Worm (Caenorhabditis elegans): Measurements from ENCODE around the gene lbp-4.

The lbp-4 gene

ce11 chrV:7816486-7816885 lies 3.9 kb upstream of the lbp-4 start:
- no peak for TF ChIP-seq aly-1 (tag; optimal IDR thresholded peaks at IDR 0.05)
- TF ChIP-seq tra-4 (tag; optimal IDR thresholded peaks at IDR 0.05): no peak
- no peak for TF ChIP-seq ceh-13 (GFP tag; optimal IDR thresholded peaks at IDR 0.05)
- no peak for TF ChIP-seq hmbx-1 (tag; optimal IDR thresholded peaks at IDR 0.05)
- TF ChIP-seq ama-1 (optimal IDR thresholded peaks at IDR 0.05): no peak
- TF ChIP-seq flt-1 (GFP tag; IDR thresholded peaks at IDR 0.05): no peak
- TF ChIP-seq F13C5.2 (tag; optimal IDR thresholded peaks at IDR 0.05): no peak
- no peak for TF ChIP-seq ceh-36 (tag; optimal IDR thresholded peaks at IDR 0.05)
- TF ChIP-seq tbx-11 (GFP tag; IDR thresholded peaks at IDR 0.05): no peak
- no peak for TF ChIP-seq pes-1 (GFP tag; IDR thresholded peaks at IDR 0.05)
- no peak for TF ChIP-seq ets-7 (tag; optimal IDR thresholded peaks at IDR 0.05)
- TF ChIP-seq sea-1 (GFP tag; conservative IDR thresholded peaks at IDR 0.05): no peak
- TF ChIP-seq tbx-37 (GFP tag; conservative IDR thresholded peaks at IDR 0.05): no peak
- no peak for TF ChIP-seq B0310.2 (tag; optimal IDR thresholded peaks at IDR 0.05)
- TF ChIP-seq hnd-1 (tag; optimal IDR thresholded peaks at IDR 0.05): no peak
- no peak for TF ChIP-seq hmg-4 (GFP tag; optimal IDR thresholded peaks at IDR 0.05)

ce11 chrV:7819585-7819984 lies 793 bp upstream of the lbp-4 start:
- TF ChIP-seq hnd-1 (tag; optimal IDR thresholded peaks at IDR 0.05): no peak
- TF ChIP-seq pes-1 (GFP tag; IDR thresholded peaks at IDR 0.05): no peak
- no peak for TF ChIP-seq ets-7 (tag; optimal IDR thresholded peaks at IDR 0.05)
- no peak for TF ChIP-seq sea-1 (GFP tag; conservative IDR thresholded peaks at IDR 0.05)
- TF ChIP-seq ceh-13 (GFP tag; optimal IDR thresholded peaks at IDR 0.05): no peak

- no peak for TF ChIP-seq scrt-1 (GFP tag; IDR thresholded peaks at IDR 0.05)
- no peak for TF ChIP-seq ceh-13 (GFP tag; optimal IDR thresholded peaks at IDR 0.05)
- TF ChIP-seq ceh-36 (tag; optimal IDR thresholded peaks at IDR 0.05): no peak
- TF ChIP-seq hnd-1 (tag; optimal IDR thresholded peaks at IDR 0.05): no peak
- no peak for TF ChIP-seq hmg-4 (GFP tag; optimal IDR thresholded peaks at IDR 0.05)
- no peak for TF ChIP-seq sea-1 (GFP tag; conservative IDR thresholded peaks at IDR 0.05)
- TF ChIP-seq ama-1 (optimal IDR thresholded peaks at IDR 0.05): no peak
- TF ChIP-seq hmbx-1 (tag; optimal IDR thresholded peaks at IDR 0.05): no peak
- TF ChIP-seq B0310.2 (tag; optimal IDR thresholded peaks at IDR 0.05): no peak
- no peak for TF ChIP-seq flt-1 (GFP tag; IDR thresholded peaks at IDR 0.05)
- TF ChIP-seq aly-1 (tag; optimal IDR thresholded peaks at IDR 0.05): no peak
- TF ChIP-seq tbx-37 (GFP tag; conservative IDR thresholded peaks at IDR 0.05): no peak
These were observed 2.3 kb downstream of the lbp-4 start for ce11 chrV:7822655-7823054.

- TF ChIP-seq ceh-36 (tag; optimal IDR thresholded peaks at IDR 0.05): no peak
- no peak for TF ChIP-seq tbx-11 (GFP tag; IDR thresholded peaks at IDR 0.05)
- no peak for TF ChIP-seq flt-1 (GFP tag; IDR thresholded peaks at IDR 0.05)
- no peak for TF ChIP-seq scrt-1 (GFP tag; IDR thresholded peaks at IDR 0.05)
- no peak for TF ChIP-seq pes-1 (GFP tag; IDR thresholded peaks at IDR 0.05)
- no peak for TF ChIP-seq ets-7 (tag; optimal IDR thresholded peaks at IDR 0.05)
- TF ChIP-seq aly-1 (tag; optimal IDR thresholded peaks at IDR 0.05): no peak
- no peak for TF ChIP-seq sea-1 (GFP tag; conservative IDR thresholded peaks at IDR 0.05)
- TF ChIP-seq ceh-13 (GFP tag; optimal IDR thresholded peaks at IDR 0.05): no peak
- TF ChIP-seq F13C5.2 (tag; optimal IDR thresholded peaks at IDR 0.05): no peak
- no peak for TF ChIP-seq B0310.2 (tag; optimal IDR thresholded peaks at IDR 0.05)
- TF ChIP-seq tra-4 (tag; optimal IDR thresholded peaks at IDR 0.05): no peak
- no peak for TF ChIP-seq tbx-37 (GFP tag; conservative IDR thresholded peaks at IDR 0.05)
- no peak for TF ChIP-seq ama-1 (optimal IDR thresholded peaks at IDR 0.05)
- no peak for TF ChIP-seq hmbx-1 (tag; optimal IDR thresholded peaks at IDR 0.05)
These were observed 3.8 kb downstream of the lbp-4 start for ce11 chrV:7824138-7824537.

ce11 chrV:7825836-7826235 lies 5.5 kb downstream of the lbp-4 start:
- no peak for TF ChIP-seq hmbx-1 (tag; optimal IDR thresholded peaks at IDR 0.05)
- no peak for TF ChIP-seq ets-7 (tag; optimal IDR thresholded peaks at IDR 0.05)
- TF ChIP-seq scrt-1 (GFP tag; IDR thresholded peaks at IDR 0.05): no peak
- TF ChIP-seq aly-1 (tag; optimal IDR thresholded peaks at IDR 0.05): no peak
- no peak for TF ChIP-seq hmg-4 (GFP tag; optimal IDR thresholded peaks at IDR 0.05)
- no peak for TF ChIP-seq hnd-1 (tag; optimal IDR thresholded peaks at IDR 0.05)
- no peak for TF ChIP-seq B0310.2 (tag; optimal IDR thresholded peaks at IDR 0.05)
- TF ChIP-seq tra-4 (tag; optimal IDR thresholded peaks at IDR 0.05): no peak

ce11 chrV:7826362-7826761 lies 6.0 kb downstream of the lbp-4 start:
- no peak for TF ChIP-seq B0310.2 (tag; optimal IDR thresholded peaks at IDR 0.05)
- no peak for TF ChIP-seq flt-1 (GFP tag; IDR thresholded peaks at IDR 0.05)
- TF ChIP-seq pes-1 (GFP tag; IDR thresholded peaks at IDR 0.05): no peak
- TF ChIP-seq aly-1 (tag; optimal IDR thresholded peaks at IDR 0.05): no peak
- no peak for TF ChIP-seq hnd-1 (tag; optimal IDR thresholded peaks at IDR 0.05)
- no peak for TF ChIP-seq ceh-13 (GFP tag; optimal IDR thresholded peaks at IDR 0.05)
- TF ChIP-seq tbx-11 (GFP tag; IDR thresholded peaks at IDR 0.05): no peak
- no peak for TF ChIP-seq tbx-37 (GFP tag; conservative IDR thresholded peaks at IDR 0.05)
- no peak for TF ChIP-seq ets-7 (tag; optimal IDR thresholded peaks at IDR 0.05)
- TF ChIP-seq ceh-36 (tag; optimal IDR thresholded peaks at IDR 0.05): no peak
- no peak for TF ChIP-seq hmg-4 (GFP tag; optimal IDR thresholded peaks at IDR 0.05)
- no peak for TF ChIP-seq hmbx-1 (tag; optimal IDR thresholded peaks at IDR 0.05)
- TF ChIP-seq sea-1 (GFP tag; conservative IDR thresholded peaks at IDR 0.05): no peak
- no peak for TF ChIP-seq scrt-1 (GFP tag; IDR thresholded peaks at IDR 0.05)

- TF ChIP-seq F13C5.2 (tag; optimal IDR thresholded peaks at IDR 0.05): no peak
These were observed 6.5 kb downstream of the lbp-4 start, which contains the start of gene mig-6 for ce11 chrV:7826917-7827316. TSS of gene mig-6 (plus strand) at chrV:7827217.

ce11 chrV:7830952-7831351 lies 10.6 kb downstream of the lbp-4 start:
- no peak for TF ChIP-seq hnd-1 (tag; optimal IDR thresholded peaks at IDR 0.05)
- TF ChIP-seq sea-1 (GFP tag; conservative IDR thresholded peaks at IDR 0.05): no peak
- no peak for TF ChIP-seq pes-1 (GFP tag; IDR thresholded peaks at IDR 0.05)
- no peak for TF ChIP-seq ama-1 (optimal IDR thresholded peaks at IDR 0.05)
- no peak for TF ChIP-seq tbx-37 (GFP tag; conservative IDR thresholded peaks at IDR 0.05)
- TF ChIP-seq ets-7 (tag; optimal IDR thresholded peaks at IDR 0.05): no peak
- TF ChIP-seq hmbx-1 (tag; optimal IDR thresholded peaks at IDR 0.05): no peak
- no peak for TF ChIP-seq tra-4 (tag; optimal IDR thresholded peaks at IDR 0.05)
- no peak for TF ChIP-seq ceh-36 (tag; optimal IDR thresholded peaks at IDR 0.05)
- TF ChIP-seq tbx-11 (GFP tag; IDR thresholded peaks at IDR 0.05): no peak
- TF ChIP-seq F13C5.2 (tag; optimal IDR thresholded peaks at IDR 0.05): no peak
- TF ChIP-seq B0310.2 (tag; optimal IDR thresholded peaks at IDR 0.05): no peak
- TF ChIP-seq hmg-4 (GFP tag; optimal IDR thresholded peaks at IDR 0.05): no peak
- TF ChIP-seq ceh-13 (GFP tag; optimal IDR thresholded peaks at IDR 0.05): no peak
- no peak for TF ChIP-seq scrt-1 (GFP tag; IDR thresholded peaks at IDR 0.05)
- TF ChIP-seq flt-1 (GFP tag; IDR thresholded peaks at IDR 0.05): no peak
- no peak for TF ChIP-seq aly-1 (tag; optimal IDR thresholded peaks at IDR 0.05)
